Worm (Caenorhabditis elegans): ENCODE measurements around the gene popl-7.

The popl-7 gene

DNA sequence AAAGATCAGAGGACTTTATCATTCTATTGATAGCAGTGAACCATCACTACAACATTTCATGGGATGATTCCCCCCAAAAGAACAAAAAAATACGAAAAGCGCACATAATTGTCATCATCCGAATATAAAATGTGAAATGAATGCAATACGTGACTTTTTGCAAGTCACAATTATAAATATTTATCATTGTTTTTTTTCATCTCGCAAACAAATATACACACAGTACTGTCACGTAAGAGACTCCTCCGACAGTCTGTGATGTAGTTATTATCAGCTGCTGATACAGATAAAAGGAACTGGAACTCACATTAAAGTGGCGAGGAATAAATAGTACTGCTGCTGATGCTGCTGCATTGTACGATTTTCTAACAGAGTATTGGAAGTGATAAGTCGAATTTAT lies 25.9 kb downstream of the popl-7 start (continued):
- TF ChIP-seq dve-1 (tag; optimal IDR thresholded peaks at IDR 0.05; ENCODE audit: insufficient read depth) = peak; percentile 77
- TF ChIP-seq Y5F2A.4 (GFP tag; optimal IDR thresholded peaks at IDR 0.05) = no peak
- TF ChIP-seq ZK337.2 (GFP tag; IDR thresholded peaks at IDR 0.05) = no peak
- no peak for TF ChIP-seq fos-1 (tag; optimal IDR thresholded peaks at IDR 0.05)
- no peak for TF ChIP-seq rbr-2 (tag; optimal IDR thresholded peaks at IDR 0.05)
- TF ChIP-seq hmg-1.1 (GFP tag; IDR thresholded peaks at IDR 0.05) = no peak
- no peak for TF ChIP-seq lin-39 (tag; optimal IDR thresholded peaks at IDR 0.05)
- TF ChIP-seq mdl-1 (tag; optimal IDR thresholded peaks at IDR 0.05) = peak in 1 of 2 experiments; percentile 32
- TF ChIP-seq ces-1 (GFP tag; optimal IDR thresholded peaks at IDR 0.05) = no peak
- TF ChIP-seq sdz-12 (GFP tag; optimal IDR thresholded peaks at IDR 0.05) = no peak
- no peak for TF ChIP-seq zip-11 (GFP tag; IDR thresholded peaks at IDR 0.05)
- no peak for TF ChIP-seq mdt-29 (GFP tag; IDR thresholded peaks at IDR 0.05)
- no peak for TF ChIP-seq unc-130 (GFP tag; optimal IDR thresholded peaks at IDR 0.05)
- no peak for TF ChIP-seq spr-3 (GFP tag; optimal IDR thresholded peaks at IDR 0.05)
- no peak for TF ChIP-seq dpl-1 (GFP tag; optimal IDR thresholded peaks at IDR 0.05)
- no peak for TF ChIP-seq daf-16 (GFP tag; optimal IDR thresholded peaks at IDR 0.05)
- peak; percentile 97 for TF ChIP-seq daf-16 (tag; optimal IDR thresholded peaks at IDR 0.05)
- peak in 1 of 2 experiments; percentile 16 for TF ChIP-seq lsy-2 (tag; optimal IDR thresholded peaks at IDR 0.05)
- no peak for TF ChIP-seq nhr-11 (tag; optimal IDR thresholded peaks at IDR 0.05)
- TF ChIP-seq aha-1 (tag) = peak; percentile 100
- no peak for TF ChIP-seq lin-1 (GFP tag; IDR thresholded peaks at IDR 0.05)
- TF ChIP-seq nhr-111 (GFP tag; optimal IDR thresholded peaks at IDR 0.05) = no peak
- no peak for TF ChIP-seq madf-9 (GFP tag; conservative IDR thresholded peaks at IDR 0.05)
- no peak for TF ChIP-seq F44E2.7 (GFP tag; IDR thresholded peaks at IDR 0.05)
- peak; percentile 64 for TF ChIP-seq hlh-30 (tag; optimal IDR thresholded peaks at IDR 0.05; ENCODE audit: insufficient read depth)
- no peak for TF ChIP-seq lin-13 (GFP tag; optimal IDR thresholded peaks at IDR 0.05)
- TF ChIP-seq egl-43 (GFP tag; IDR thresholded peaks at IDR 0.05) = no peak
- TF ChIP-seq attf-4 (tag; optimal IDR thresholded peaks at IDR 0.05) = no peak
- no peak for TF ChIP-seq ceh-82 (tag; optimal IDR thresholded peaks at IDR 0.05)
- TF ChIP-seq F49E8.2 (tag; optimal IDR thresholded peaks at IDR 0.05; ENCODE audit: borderline replicate concordance) = no peak
- peak; percentile 93 to 98 for TF ChIP-seq hif-1 (tag; optimal IDR thresholded peaks at IDR 0.05)

DNA sequence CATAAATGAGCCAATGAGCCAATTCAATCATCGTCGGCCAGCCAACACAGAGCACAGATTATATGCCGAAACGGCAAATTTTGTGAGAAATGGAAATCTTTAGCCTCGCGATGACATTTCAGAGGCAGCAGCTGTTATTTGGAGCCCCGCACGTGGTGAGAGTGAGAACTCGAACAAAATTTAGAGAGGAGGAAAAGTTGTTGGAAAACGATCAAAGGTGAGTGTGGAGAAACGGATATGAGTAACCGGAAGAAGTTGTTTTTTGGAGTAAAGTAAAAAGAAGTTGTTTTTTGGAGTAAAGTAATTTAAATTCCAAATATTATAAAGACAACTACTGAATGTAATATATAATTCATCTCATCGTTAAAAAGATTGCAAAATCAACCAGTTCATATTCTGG lies 28.2 kb downstream of the popl-7 start, which contains the start of gene Y62E10A.13:
TSS of gene Y62E10A.13 (minus strand) at position 326 of the 400 bp plus-strand sequence.
- TF ChIP-seq F44E2.7 (GFP tag; IDR thresholded peaks at IDR 0.05) (no peak), nhr-6 (tag; optimal IDR thresholded peaks at IDR 0.05) (no peak), unc-62 (GFP tag; optimal IDR thresholded peaks at IDR 0.05 in 1 of 2) (no peak), unc-62 (tag; optimal IDR thresholded peaks at IDR 0.05) (no peak), F49E8.2 (tag; optimal IDR thresholded peaks at IDR 0.05; ENCODE audit: borderline replicate concordance) (peak; percentile 9), lin-38 (GFP tag; IDR thresholded peaks at IDR 0.05) (peak; percentile 42; the same call in 1 of the 2 replicates)

DNA sequence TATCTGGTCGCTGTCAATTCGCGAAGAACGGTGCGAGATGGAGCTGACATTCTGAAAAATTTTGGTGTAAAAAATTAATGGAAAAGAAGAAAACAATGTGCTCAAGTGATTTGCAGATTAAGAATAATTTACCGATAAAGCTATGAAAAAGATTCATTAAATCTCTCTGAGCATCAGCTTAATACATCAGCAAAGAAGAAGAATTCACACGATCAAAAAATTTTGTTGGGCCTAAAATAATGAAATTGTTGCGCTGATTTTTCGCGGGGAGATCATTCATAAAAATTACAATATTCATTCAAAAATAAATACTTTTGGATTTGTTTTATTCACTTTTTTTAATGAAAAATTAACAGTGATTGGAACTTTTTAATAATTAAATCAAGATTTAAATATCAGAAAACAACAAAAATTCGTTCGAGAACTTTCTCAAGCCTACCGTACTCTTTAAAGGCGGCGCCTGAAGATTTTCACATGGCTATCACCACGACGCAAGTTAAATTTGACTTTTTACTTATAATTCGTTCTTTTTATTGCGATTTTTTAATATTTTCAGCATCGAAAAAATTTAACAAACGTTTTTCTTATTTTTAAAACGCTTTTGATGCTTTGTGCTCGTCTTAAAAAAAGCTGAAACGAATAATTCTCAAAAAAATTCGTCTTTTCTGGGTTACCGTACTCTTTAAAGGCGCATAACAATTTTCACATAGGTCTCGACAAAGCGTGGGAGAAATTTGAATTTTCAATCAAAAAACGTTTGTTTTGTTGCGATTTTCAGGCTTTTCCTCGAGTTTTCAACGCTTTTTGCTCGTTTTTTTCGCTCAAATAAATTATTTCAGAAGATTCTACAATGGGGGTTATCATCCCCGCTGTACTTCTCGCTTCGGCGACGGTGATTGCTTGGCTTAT lies 30.2 kb downstream of the popl-7 start, which contains the start of the genes memi-2 and cyp-31A5:
TSS of gene memi-2 (minus strand) at position 51 of the 909 bp plus-strand sequence.
TSS of gene cyp-31A5 (plus strand) at position 834 of the 909 bp plus-strand sequence.
- no peak for TF ChIP-seq mdl-1 (tag; optimal IDR thresholded peaks at IDR 0.05)
- TF ChIP-seq lin-13 (GFP tag; optimal IDR thresholded peaks at IDR 0.05) = no peak
- no peak for TF ChIP-seq ama-1 (optimal IDR thresholded peaks at IDR 0.05)
- peak; percentile 19 for TF ChIP-seq unc-130 (GFP tag; optimal IDR thresholded peaks at IDR 0.05)
- TF ChIP-seq unc-62 (GFP tag; optimal IDR thresholded peaks at IDR 0.05 in 1 of 2) = peak in 1 of 2 experiments; percentile 41
- no peak for TF ChIP-seq unc-62 (tag; optimal IDR thresholded peaks at IDR 0.05)
- no peak for TF ChIP-seq lin-39 (tag; optimal IDR thresholded peaks at IDR 0.05)
- no peak for TF ChIP-seq D1046.2 (GFP tag; IDR thresholded peaks at IDR 0.05)
- no peak for TF ChIP-seq fkh-10 (GFP tag; optimal IDR thresholded peaks at IDR 0.05)
- TF ChIP-seq snpc-4 (tag; optimal IDR thresholded peaks at IDR 0.05) = no peak
